Fruit fly (Drosophila melanogaster) Kc167 (cell line): ENCODE data around the gene CG6083.

Source experiments
- Myc ChIP-seq: fragments of >200 bp; optimal IDR thresholded peaks from 2 replicates; lab custom pipeline; 2017; ENCODE audit warnings: missing external identifiers
- Sin3A ChIP-seq: fragments of >200 bp; optimal IDR thresholded peaks from 2 replicates; lab custom pipeline; 2018; ENCODE audit warnings: missing external identifiers
- h ChIP-seq: fragments of >200 bp; optimal IDR thresholded peaks from 3 replicates; lab custom pipeline; 2018; ENCODE audit warnings: missing external identifiers
- insv ChIP-seq: fragments of >200 bp; optimal IDR thresholded peaks from 3 replicates; lab custom pipeline; 2018; ENCODE audit warnings: missing external identifiers
- psq ChIP-seq: fragments of >200 bp; optimal IDR thresholded peaks from 2 replicates; lab custom pipeline; 2017; ENCODE audit warnings: missing external identifiers
- ttk ChIP-seq: sonication (Bioruptor generic); optimal IDR thresholded peaks from 2 replicates; lab custom pipeline; 2017; ENCODE audit warnings: missing external identifiers

dm6 chr3L:11623245-11623883 is 2.6 kb downstream of the CG6083 start:
- TF ChIP-seq Sin3A (lab: Kevin White, UChicago) (no peak), insv (no peak), psq (lab: Kevin White, UChicago) (no peak), Myc (lab: Kevin White, UChicago) (no peak), ttk (lab: Kevin White, UChicago) (no peak), h (no peak)
